Worm (Caenorhabditis elegans) whole organism, L3 larva: Measurements from ENCODE around the gene C40H1.7.

Experiments used
- R02D3.7 ChIP-seq: fragments of 150-350 bp; optimal IDR thresholded peaks from 2 replicates; lab custom pipeline; 2014; ENCODE audit warnings: missing biosample characterization, missing genetic modification characterization
- ZK546.5 ChIP-seq: sonication (generic microtip); optimal IDR thresholded peaks from 2 replicates; lab custom pipeline; 2017; ENCODE audit warnings: missing biosample characterization, missing genetic modification characterization
- ama-1 ChIP-seq: fragments of 150-350 bp; optimal IDR thresholded peaks from 2 replicates; lab custom pipeline; 2018
- ceh-16 ChIP-seq: sonication (generic microtip); optimal IDR thresholded peaks from 2 replicates; lab custom pipeline; 2017; ENCODE audit warnings: missing biosample characterization, missing genetic modification characterization
- ceh-28 ChIP-seq: fragments of 150-350 bp; optimal IDR thresholded peaks from 2 replicates; lab custom pipeline; 2014; ENCODE audit warnings: missing biosample characterization, missing genetic modification reagents, missing genetic modification characterization
- ceh-9 ChIP-seq: sonication (generic microtip); optimal IDR thresholded peaks from 2 replicates; lab custom pipeline; 2018; ENCODE audit warnings: missing biosample characterization, missing genetic modification characterization
- daf-12 ChIP-seq: fragments of 150-350 bp; optimal IDR thresholded peaks from 2 replicates; lab custom pipeline; 2014; ENCODE audit warnings: missing biosample characterization, missing genetic modification reagents, missing genetic modification characterization
- egl-27 ChIP-seq: sonication (generic microtip); optimal IDR thresholded peaks from 4 replicates; lab custom pipeline; 2017; ENCODE audit warnings: missing biosample characterization, missing genetic modification reagents, missing genetic modification characterization
- egl-5 ChIP-seq: fragments of 150-350 bp; optimal IDR thresholded peaks from 2 replicates; lab custom pipeline; 2017; ENCODE audit warnings: missing biosample characterization, missing genetic modification reagents, missing genetic modification characterization, inconsistent platforms
- elt-1 ChIP-seq: fragments of 150-350 bp; optimal IDR thresholded peaks from 2 replicates; lab custom pipeline; 2014; ENCODE audit warnings: missing biosample characterization, missing genetic modification characterization
- elt-2 ChIP-seq: sonication (generic microtip); optimal IDR thresholded peaks from 2 replicates; lab custom pipeline; 2016; ENCODE audit warnings: missing genetic modification reagents, mild to moderate bottlenecking, missing genetic modification characterization, missing compliant biosample characterization
- elt-3 ChIP-seq, 3 experiments: fragments of 150-350 bp in 1 of 3; sonication (generic microtip) in 2 of 3; optimal IDR thresholded peaks; 2 replicates in 2 of 3; 4 replicates in 1 of 3; lab custom pipeline; 2014 to 2017; ENCODE audit warnings: missing biosample characterization in 3 of 3, missing genetic modification characterization in 3 of 3
- fkh-2 ChIP-seq: fragments of 150-350 bp; optimal IDR thresholded peaks from 2 replicates; lab custom pipeline; 2014; ENCODE audit warnings: missing biosample characterization, missing genetic modification reagents, missing genetic modification characterization
- hmg-11 ChIP-seq: sonication (generic microtip); optimal IDR thresholded peaks from 2 replicates; lab custom pipeline; 2016; ENCODE audit warnings: missing genetic modification characterization, missing compliant biosample characterization
- jun-1 ChIP-seq: fragments of 150-350 bp; optimal IDR thresholded peaks from 2 replicates; lab custom pipeline; 2014; ENCODE audit warnings: missing biosample characterization, missing genetic modification reagents, missing genetic modification characterization
- lin-39 ChIP-seq: fragments of 150-350 bp; optimal IDR thresholded peaks from 2 replicates; lab custom pipeline; 2018; ENCODE audit warnings: missing biosample characterization, missing genetic modification reagents, missing genetic modification characterization
- lsy-12 ChIP-seq: sonication (generic microtip); optimal IDR thresholded peaks from 2 replicates; lab custom pipeline; 2016; ENCODE audit warnings: mild to moderate bottlenecking, missing genetic modification characterization, missing compliant biosample characterization
- mdl-1 ChIP-seq: fragments of 150-350 bp; optimal IDR thresholded peaks from 2 replicates; lab custom pipeline; 2014; ENCODE audit warnings: missing biosample characterization, missing genetic modification characterization
- mml-1 ChIP-seq: fragments of 150-350 bp; sonication (generic microtip); optimal IDR thresholded peaks from 3 replicates; lab custom pipeline; 2014; ENCODE audit warnings: missing biosample characterization, missing genetic modification characterization
- nfya-1 ChIP-seq: sonication (generic microtip); optimal IDR thresholded peaks from 2 replicates; lab custom pipeline; 2017; ENCODE audit warnings: missing genetic modification characterization, mild to moderate bottlenecking, missing compliant biosample characterization, antibody characterized with exemption, moderate library complexity; ENCODE audit not compliant: insufficient read depth
- nhr-11 ChIP-seq: fragments of 150-350 bp; optimal IDR thresholded peaks from 2 replicates; lab custom pipeline; 2014; ENCODE audit warnings: missing biosample characterization, missing genetic modification characterization
- nhr-23 ChIP-seq: fragments of 150-350 bp; optimal IDR thresholded peaks from 2 replicates; lab custom pipeline; 2014; ENCODE audit warnings: missing biosample characterization, missing genetic modification reagents, missing genetic modification characterization
- nhr-25 ChIP-seq: sonication (generic microtip); optimal IDR thresholded peaks from 2 replicates; lab custom pipeline; 2017; ENCODE audit warnings: missing biosample characterization, missing genetic modification characterization
- nhr-28 ChIP-seq: fragments of 150-350 bp; optimal IDR thresholded peaks from 2 replicates; lab custom pipeline; 2014; ENCODE audit warnings: missing biosample characterization, missing genetic modification characterization
- nhr-43 ChIP-seq: sonication (generic microtip); optimal IDR thresholded peaks from 2 replicates; lab custom pipeline; 2016; ENCODE audit warnings: mild to moderate bottlenecking, missing genetic modification characterization, missing compliant biosample characterization; ENCODE audit not compliant: poor library complexity, severe bottlenecking
- nhr-77 ChIP-seq: fragments of 150-350 bp; optimal IDR thresholded peaks from 2 replicates; lab custom pipeline; 2014; ENCODE audit warnings: missing biosample characterization, missing genetic modification characterization
- pqm-1 ChIP-seq: fragments of 150-350 bp; optimal IDR thresholded peaks from 2 replicates; lab custom pipeline; 2017; ENCODE audit warnings: missing biosample characterization, missing genetic modification characterization, inconsistent platforms
- sea-2 ChIP-seq: fragments of 150-350 bp; sonication (generic microtip); optimal IDR thresholded peaks from 4 replicates; lab custom pipeline; 2014; ENCODE audit warnings: missing biosample characterization, missing genetic modification reagents, missing genetic modification characterization
- skn-1 ChIP-seq: fragments of 150-350 bp; optimal IDR thresholded peaks from 2 replicates; lab custom pipeline; 2014; ENCODE audit warnings: missing biosample characterization, missing genetic modification characterization
- snpc-4 ChIP-seq: fragments of 150-350 bp; optimal IDR thresholded peaks from 2 replicates; lab custom pipeline; 2014; ENCODE audit warnings: missing biosample characterization, missing genetic modification characterization
- tbx-2 ChIP-seq: sonication (generic microtip); optimal IDR thresholded peaks from 2 replicates; lab custom pipeline; 2016; ENCODE audit warnings: mild to moderate bottlenecking, missing genetic modification characterization, missing compliant biosample characterization
- unc-39 ChIP-seq: sonication (generic microtip); optimal IDR thresholded peaks from 4 replicates; lab custom pipeline; 2017; ENCODE audit warnings: missing biosample characterization, missing genetic modification characterization
- unc-62 ChIP-seq: fragments of 150-350 bp; sonication (generic microtip); optimal IDR thresholded peaks from 4 replicates; lab custom pipeline; 2014; ENCODE audit warnings: missing biosample characterization, missing genetic modification reagents, missing genetic modification characterization
- zag-1 ChIP-seq: fragments of 150-350 bp; optimal IDR thresholded peaks from 2 replicates; lab custom pipeline; 2014; ENCODE audit warnings: missing biosample characterization, missing genetic modification characterization

Gene C40H1.7

DNA sequence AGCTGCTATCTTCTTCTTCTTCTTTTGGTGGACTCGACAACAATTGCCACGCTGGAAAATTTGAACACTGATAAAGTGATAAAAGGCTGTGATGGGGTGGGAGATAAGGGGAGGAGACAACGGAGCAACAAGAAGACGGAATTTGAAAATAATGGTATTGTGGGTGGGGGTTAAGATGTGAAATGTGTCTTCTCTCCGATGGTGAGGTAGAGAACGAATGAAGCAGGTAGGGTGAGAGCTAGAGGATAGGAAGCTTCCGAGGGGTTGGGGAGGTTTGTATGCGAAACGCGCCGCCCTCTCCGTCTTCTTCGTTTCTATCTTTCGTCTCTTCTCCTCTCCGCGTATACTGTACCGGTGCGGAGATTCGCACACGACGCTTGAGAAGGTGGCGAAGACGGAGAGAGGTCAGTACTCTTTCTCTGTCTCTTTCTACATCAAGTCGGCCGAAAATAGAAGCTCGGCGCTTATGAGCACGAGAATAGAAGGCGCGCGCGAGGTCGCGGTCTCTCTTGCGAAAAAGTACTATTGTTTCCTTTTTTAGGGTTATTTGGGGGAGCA, 30.7 kb downstream of the C40H1.7 start, which contains the start of gene chtb-1:
Gene chtb-1, minus strand, starts transcription at position 51 of the 558 bp plus-strand sequence.
- TF ChIP-seq R02D3.7 (tag; lab: Kevin White, UChicago) (no peak), lin-39 (tag; lab: Kevin White, UChicago) (no peak), nhr-11 (tag; lab: Kevin White, UChicago) (no peak), elt-2 (tag; lab: Kevin White, UChicago) (no peak), jun-1 (tag; lab: Kevin White, UChicago) (no peak), zag-1 (tag; lab: Kevin White, UChicago) (no peak), mml-1 (no peak), fkh-2 (tag; lab: Kevin White, UChicago) (no peak), nhr-43 (tag; lab: Kevin White, UChicago) (no peak), ama-1 (lab: Kevin White, UChicago) (no peak), unc-39 (no peak), egl-5 (tag; lab: Kevin White, UChicago) (no peak)

DNA sequence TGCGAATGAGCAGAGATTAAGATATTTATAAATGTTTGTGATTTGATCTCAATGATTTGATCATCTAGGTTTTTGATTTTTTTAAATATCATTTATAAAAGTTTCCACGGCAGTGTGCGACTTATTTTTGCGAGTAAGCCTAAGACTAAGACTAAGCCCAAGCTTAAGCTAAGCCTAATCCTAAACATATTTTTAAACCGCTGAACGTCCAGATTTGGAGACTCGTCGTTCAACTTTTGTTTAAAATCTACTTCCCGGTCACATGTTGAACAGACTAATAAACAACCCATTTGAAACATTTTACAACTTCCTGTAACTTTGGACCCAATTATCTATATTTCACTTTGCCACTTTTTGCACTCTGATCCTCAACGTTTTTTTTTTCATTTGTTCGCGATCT, 34.2 kb downstream of the C40H1.7 start, which contains the start of gene K04H4.5:
Gene K04H4.5, plus strand, starts transcription at position 301 of the 400 bp plus-strand sequence.
- no peak for TF ChIP-seq nhr-25
- no peak for TF ChIP-seq ceh-28
- no peak for TF ChIP-seq R02D3.7 (tag; lab: Kevin White, UChicago)
- no peak for TF ChIP-seq egl-27 (tag; lab: Kevin White, UChicago)
- TF ChIP-seq snpc-4 (tag; lab: Kevin White, UChicago) = no peak
- no peak for TF ChIP-seq ceh-9 (tag; lab: Kevin White, UChicago)
- TF ChIP-seq daf-12 (tag; lab: Kevin White, UChicago) = no peak
- TF ChIP-seq unc-39 = no peak
- TF ChIP-seq nhr-23 (tag; lab: Kevin White, UChicago) = no peak
- no peak for TF ChIP-seq jun-1 (tag; lab: Kevin White, UChicago)
- TF ChIP-seq unc-62 (GFP tag; lab: Kevin White, UChicago) = no peak
- TF ChIP-seq elt-3 (tag; optimal IDR thresholded peaks at IDR 0.05; lab: Kevin White, UChicago) = no peak
- TF ChIP-seq nhr-28 (tag; lab: Kevin White, UChicago) = no peak
- no peak for TF ChIP-seq zag-1 (tag; lab: Kevin White, UChicago)
- TF ChIP-seq tbx-2 (tag; lab: Kevin White, UChicago) = no peak
- no peak for TF ChIP-seq lsy-12 (tag; lab: Kevin White, UChicago)
- no peak for TF ChIP-seq ama-1 (lab: Kevin White, UChicago)
- TF ChIP-seq nhr-43 (tag; lab: Kevin White, UChicago) = no peak
- TF ChIP-seq, all 47 proteins: peak for 0

DNA sequence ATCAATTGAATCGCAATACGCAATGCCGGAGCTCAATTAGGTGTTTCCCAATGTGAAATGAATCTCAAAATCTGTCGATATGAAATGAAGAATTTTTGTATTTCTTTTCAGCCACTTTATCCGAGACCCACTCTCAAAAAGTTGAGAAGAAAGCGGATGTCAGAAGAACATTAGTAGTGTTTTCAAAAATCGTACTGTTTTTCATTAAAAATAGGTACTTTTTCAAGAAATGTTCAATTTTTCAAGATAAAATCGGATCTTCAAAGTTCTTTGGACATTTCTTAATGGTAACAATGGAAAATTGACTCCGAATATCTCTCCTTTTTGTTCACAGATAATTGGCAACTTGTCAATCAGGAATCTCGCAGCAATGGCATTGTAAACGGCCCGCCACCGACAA, 36.4 kb downstream of the C40H1.7 start, which contains the start of gene flp-25:
Gene flp-25, plus strand, starts transcription at position 301 of the 400 bp plus-strand sequence.
- TF ChIP-seq skn-1 (tag; lab: Kevin White, UChicago) (no peak), nhr-11 (tag; lab: Kevin White, UChicago) (no peak), nhr-28 (tag; lab: Kevin White, UChicago) (no peak), egl-5 (tag; lab: Kevin White, UChicago) (no peak), tbx-2 (tag; lab: Kevin White, UChicago) (no peak), nhr-23 (tag; lab: Kevin White, UChicago) (no peak), egl-27 (tag; lab: Kevin White, UChicago) (no peak), unc-39 (no peak), ceh-16 (tag; lab: Kevin White, UChicago) (no peak)

DNA sequence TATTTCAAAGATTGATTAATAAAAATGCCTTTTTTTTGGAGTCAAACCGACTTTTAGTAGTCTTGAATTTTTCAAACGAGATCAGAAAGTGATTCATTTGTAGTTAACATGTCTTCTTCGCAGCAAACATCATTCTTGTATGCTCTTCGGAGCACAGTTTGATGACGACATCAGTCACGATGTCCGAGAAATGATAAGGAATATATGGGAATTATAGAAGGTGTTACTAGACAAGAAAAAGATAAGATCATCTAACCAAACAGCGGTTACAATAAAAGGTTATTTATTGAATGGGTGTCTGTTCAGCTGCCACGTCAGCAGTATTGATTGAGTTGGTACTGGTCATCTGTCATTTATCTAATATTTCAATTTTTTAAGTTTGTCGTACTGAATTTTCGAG, 41.6 kb downstream of the C40H1.7 start:
- TF ChIP-seq elt-2 (tag; lab: Kevin White, UChicago) (peak; percentile 38), pqm-1 (tag; lab: Kevin White, UChicago) (peak; percentile 12), tbx-2 (tag; lab: Kevin White, UChicago) (no peak)

ce11 chrIII:9366971-9367370, 42.1 kb downstream of the C40H1.7 start, which contains the start of gene crn-6:
Gene crn-6, plus strand, starts transcription at chrIII:9367271.
- no peak for TF ChIP-seq elt-1
- TF ChIP-seq pqm-1 (tag; lab: Kevin White, UChicago) = no peak
- no peak for TF ChIP-seq skn-1 (tag; lab: Kevin White, UChicago)
- TF ChIP-seq elt-3 (tag; optimal IDR thresholded peaks at IDR 0.05; lab: Kevin White, UChicago) = no peak
- no peak for TF ChIP-seq egl-27 (tag; lab: Kevin White, UChicago)
- TF ChIP-seq lsy-12 (tag; lab: Kevin White, UChicago) = no peak
- no peak for TF ChIP-seq mdl-1 (tag; lab: Kevin White, UChicago)
- TF ChIP-seq sea-2 (GFP tag; lab: Kevin White, UChicago) = no peak
- no peak for TF ChIP-seq lin-39 (tag; lab: Kevin White, UChicago)
- no peak for TF ChIP-seq nhr-23 (tag; lab: Kevin White, UChicago)
- no peak for TF ChIP-seq nhr-25
- no peak for TF ChIP-seq fkh-2 (tag; lab: Kevin White, UChicago)
- TF ChIP-seq nfya-1 (tag; lab: Kevin White, UChicago) = no peak
- TF ChIP-seq ZK546.5 (tag; lab: Kevin White, UChicago) = no peak
- no peak for TF ChIP-seq ceh-28
- no peak for TF ChIP-seq nhr-43 (tag; lab: Kevin White, UChicago)
- no peak for TF ChIP-seq hmg-11 (tag; lab: Kevin White, UChicago)
- no peak for TF ChIP-seq nhr-77 (tag; lab: Kevin White, UChicago)
- TF ChIP-seq unc-39 = no peak
